Worm (Caenorhabditis elegans) whole organism, L3 larva: ENCODE results near the gene C12D8.9.

Experiments used
- R02D3.7 ChIP-seq: fragments of 150-350 bp; optimal IDR thresholded peaks from 2 replicates; lab custom pipeline; 2014; ENCODE audit warnings: missing biosample characterization, missing genetic modification characterization
- ZK546.5 ChIP-seq: sonication (generic microtip); optimal IDR thresholded peaks from 2 replicates; lab custom pipeline; 2017; ENCODE audit warnings: missing biosample characterization, missing genetic modification characterization
- aly-2 ChIP-seq: fragments of 150-350 bp; optimal IDR thresholded peaks from 2 replicates; lab custom pipeline; 2014; ENCODE audit warnings: missing biosample characterization, missing genetic modification characterization
- ama-1 ChIP-seq: fragments of 150-350 bp; optimal IDR thresholded peaks from 2 replicates; lab custom pipeline; 2018
- ceh-28 ChIP-seq: fragments of 150-350 bp; optimal IDR thresholded peaks from 2 replicates; lab custom pipeline; 2014; ENCODE audit warnings: missing biosample characterization, missing genetic modification reagents, missing genetic modification characterization
- ceh-82 ChIP-seq: fragments of 150-350 bp; optimal IDR thresholded peaks from 2 replicates; lab custom pipeline; 2014; ENCODE audit warnings: missing biosample characterization, missing genetic modification characterization
- ceh-9 ChIP-seq: sonication (generic microtip); optimal IDR thresholded peaks from 2 replicates; lab custom pipeline; 2018; ENCODE audit warnings: missing biosample characterization, missing genetic modification characterization
- daf-12 ChIP-seq: fragments of 150-350 bp; optimal IDR thresholded peaks from 2 replicates; lab custom pipeline; 2014; ENCODE audit warnings: missing biosample characterization, missing genetic modification reagents, missing genetic modification characterization
- elt-1 ChIP-seq: fragments of 150-350 bp; optimal IDR thresholded peaks from 2 replicates; lab custom pipeline; 2014; ENCODE audit warnings: missing biosample characterization, missing genetic modification characterization
- elt-2 ChIP-seq: sonication (generic microtip); optimal IDR thresholded peaks from 2 replicates; lab custom pipeline; 2016; ENCODE audit warnings: missing genetic modification reagents, mild to moderate bottlenecking, missing genetic modification characterization, missing compliant biosample characterization
- elt-3 ChIP-seq, 3 experiments: fragments of 150-350 bp in 1 of 3; sonication (generic microtip) in 2 of 3; optimal IDR thresholded peaks; 2 replicates in 2 of 3; 4 replicates in 1 of 3; lab custom pipeline; 2014 to 2017; ENCODE audit warnings: missing biosample characterization in 3 of 3, missing genetic modification characterization in 3 of 3
- eor-1 ChIP-seq, 2 experiments: fragments of 150-350 bp; optimal IDR thresholded peaks; 2 replicates each; lab custom pipeline; 2014 to 2018; ENCODE audit warnings: missing biosample characterization in 2 of 2, missing genetic modification characterization in 2 of 2
- fkh-2 ChIP-seq: fragments of 150-350 bp; optimal IDR thresholded peaks from 2 replicates; lab custom pipeline; 2014; ENCODE audit warnings: missing biosample characterization, missing genetic modification reagents, missing genetic modification characterization
- fos-1 ChIP-seq: fragments of 150-350 bp; optimal IDR thresholded peaks from 2 replicates; lab custom pipeline; 2014; ENCODE audit warnings: missing biosample characterization, missing genetic modification characterization
- hmg-11 ChIP-seq: sonication (generic microtip); optimal IDR thresholded peaks from 2 replicates; lab custom pipeline; 2016; ENCODE audit warnings: missing genetic modification characterization, missing compliant biosample characterization
- lin-39 ChIP-seq: fragments of 150-350 bp; optimal IDR thresholded peaks from 2 replicates; lab custom pipeline; 2018; ENCODE audit warnings: missing biosample characterization, missing genetic modification reagents, missing genetic modification characterization
- lsy-12 ChIP-seq: sonication (generic microtip); optimal IDR thresholded peaks from 2 replicates; lab custom pipeline; 2016; ENCODE audit warnings: mild to moderate bottlenecking, missing genetic modification characterization, missing compliant biosample characterization
- mdl-1 ChIP-seq: fragments of 150-350 bp; optimal IDR thresholded peaks from 2 replicates; lab custom pipeline; 2014; ENCODE audit warnings: missing biosample characterization, missing genetic modification characterization
- mml-1 ChIP-seq: fragments of 150-350 bp; sonication (generic microtip); optimal IDR thresholded peaks from 3 replicates; lab custom pipeline; 2014; ENCODE audit warnings: missing biosample characterization, missing genetic modification characterization
- nfya-1 ChIP-seq: sonication (generic microtip); optimal IDR thresholded peaks from 2 replicates; lab custom pipeline; 2017; ENCODE audit warnings: missing genetic modification characterization, mild to moderate bottlenecking, missing compliant biosample characterization, antibody characterized with exemption, moderate library complexity; ENCODE audit not compliant: insufficient read depth
- nhr-11 ChIP-seq: fragments of 150-350 bp; optimal IDR thresholded peaks from 2 replicates; lab custom pipeline; 2014; ENCODE audit warnings: missing biosample characterization, missing genetic modification characterization
- nhr-23 ChIP-seq: fragments of 150-350 bp; optimal IDR thresholded peaks from 2 replicates; lab custom pipeline; 2014; ENCODE audit warnings: missing biosample characterization, missing genetic modification reagents, missing genetic modification characterization
- nhr-237 ChIP-seq: fragments of 150-350 bp; optimal IDR thresholded peaks from 2 replicates; lab custom pipeline; 2014; ENCODE audit warnings: missing biosample characterization, missing genetic modification characterization
- nhr-25 ChIP-seq: sonication (generic microtip); optimal IDR thresholded peaks from 2 replicates; lab custom pipeline; 2017; ENCODE audit warnings: missing biosample characterization, missing genetic modification characterization
- nhr-28 ChIP-seq: fragments of 150-350 bp; optimal IDR thresholded peaks from 2 replicates; lab custom pipeline; 2014; ENCODE audit warnings: missing biosample characterization, missing genetic modification characterization
- nhr-43 ChIP-seq: sonication (generic microtip); optimal IDR thresholded peaks from 2 replicates; lab custom pipeline; 2016; ENCODE audit warnings: mild to moderate bottlenecking, missing genetic modification characterization, missing compliant biosample characterization; ENCODE audit not compliant: poor library complexity, severe bottlenecking
- nhr-76 ChIP-seq: fragments of 150-350 bp; sonication (generic microtip); optimal IDR thresholded peaks from 5 replicates; lab custom pipeline; 2014; ENCODE audit warnings: missing biosample characterization, missing genetic modification characterization
- pha-4 ChIP-seq: fragments of 150-350 bp; optimal IDR thresholded peaks from 2 replicates; lab custom pipeline; 2014; ENCODE audit warnings: missing biosample characterization, missing genetic modification reagents, missing genetic modification characterization
- pqm-1 ChIP-seq: fragments of 150-350 bp; optimal IDR thresholded peaks from 2 replicates; lab custom pipeline; 2017; ENCODE audit warnings: missing biosample characterization, missing genetic modification characterization, inconsistent platforms
- skn-1 ChIP-seq: fragments of 150-350 bp; optimal IDR thresholded peaks from 2 replicates; lab custom pipeline; 2014; ENCODE audit warnings: missing biosample characterization, missing genetic modification characterization
- snpc-4 ChIP-seq: fragments of 150-350 bp; optimal IDR thresholded peaks from 2 replicates; lab custom pipeline; 2014; ENCODE audit warnings: missing biosample characterization, missing genetic modification characterization
- tbx-2 ChIP-seq: sonication (generic microtip); optimal IDR thresholded peaks from 2 replicates; lab custom pipeline; 2016; ENCODE audit warnings: mild to moderate bottlenecking, missing genetic modification characterization, missing compliant biosample characterization
- unc-39 ChIP-seq: sonication (generic microtip); optimal IDR thresholded peaks from 4 replicates; lab custom pipeline; 2017; ENCODE audit warnings: missing biosample characterization, missing genetic modification characterization
- unc-62 ChIP-seq: fragments of 150-350 bp; sonication (generic microtip); optimal IDR thresholded peaks from 4 replicates; lab custom pipeline; 2014; ENCODE audit warnings: missing biosample characterization, missing genetic modification reagents, missing genetic modification characterization
- zag-1 ChIP-seq: fragments of 150-350 bp; optimal IDR thresholded peaks from 2 replicates; lab custom pipeline; 2014; ENCODE audit warnings: missing biosample characterization, missing genetic modification characterization
- ztf-11 ChIP-seq: fragments of 150-350 bp; optimal IDR thresholded peaks from 2 replicates; lab custom pipeline; 2014; ENCODE audit warnings: missing biosample characterization, missing genetic modification characterization
- ztf-4 ChIP-seq: fragments of 150-350 bp; optimal IDR thresholded peaks from 2 replicates; lab custom pipeline; 2014; ENCODE audit warnings: missing biosample characterization, missing genetic modification characterization

Gene C12D8.9

ce11 chrV:10216724-10217123 is 26.3 kb downstream of the C12D8.9 start, which contains the start of gene ZK856.14:
Gene ZK856.14, plus strand, starts transcription at chrV:10217024.
- TF ChIP-seq nfya-1 (tag; lab: Kevin White, UChicago) = no peak
- TF ChIP-seq pqm-1 = no peak
- TF ChIP-seq skn-1 (tag; lab: Kevin White, UChicago) = no peak
- no peak for TF ChIP-seq tbx-2
- no peak for TF ChIP-seq unc-39 (tag; lab: Kevin White, UChicago)
- TF ChIP-seq mdl-1 (tag; lab: Kevin White, UChicago) = no peak
- TF ChIP-seq zag-1 (tag; lab: Kevin White, UChicago) = no peak
- no peak for TF ChIP-seq unc-62 (GFP tag; lab: Kevin White, UChicago)
- TF ChIP-seq snpc-4 (tag; lab: Kevin White, UChicago) = no peak
- no peak for TF ChIP-seq ceh-9
- TF ChIP-seq eor-1 (tag; optimal IDR thresholded peaks at IDR 0.05; lab: Kevin White, UChicago) = no peak
- no peak for TF ChIP-seq pha-4
- no peak for TF ChIP-seq ceh-82 (tag; lab: Kevin White, UChicago)
- no peak for TF ChIP-seq nhr-25 (tag; lab: Kevin White, UChicago)
- TF ChIP-seq aly-2 (tag; lab: Kevin White, UChicago) = no peak
- TF ChIP-seq lsy-12 (tag; lab: Kevin White, UChicago) = no peak
- no peak for TF ChIP-seq ama-1 (lab: Kevin White, UChicago)
- TF ChIP-seq elt-1 = no peak
- no peak for TF ChIP-seq ZK546.5
- no peak for TF ChIP-seq nhr-23 (tag; lab: Kevin White, UChicago)

DNA sequence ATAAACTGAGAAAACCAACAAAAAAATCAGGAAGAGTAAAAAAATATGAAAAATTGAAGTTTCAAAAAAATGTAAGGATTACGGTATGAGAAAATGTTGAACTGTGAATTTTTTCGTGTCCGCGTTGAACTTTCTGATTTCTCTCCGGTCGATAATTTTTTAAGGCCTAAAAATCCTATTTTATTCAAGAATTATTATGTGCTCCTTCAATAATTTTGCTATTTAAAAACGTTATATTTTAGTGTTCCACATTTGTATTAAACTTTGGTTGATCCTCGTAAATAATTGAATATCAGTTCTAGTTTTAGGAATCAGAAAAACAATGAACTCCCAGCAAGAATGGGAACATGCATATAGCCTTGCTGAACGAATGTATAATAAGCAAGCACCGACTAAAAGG is 30.4 kb downstream of the C12D8.9 start, which contains the start of gene hpo-40:
TSS of gene hpo-40 (plus strand) at position 301 of the 400 bp plus-strand sequence.
- no peak for TF ChIP-seq lsy-12 (tag; lab: Kevin White, UChicago)
- TF ChIP-seq elt-1 = no peak
- TF ChIP-seq elt-3 (tag; optimal IDR thresholded peaks at IDR 0.05; lab: Kevin White, UChicago) = no peak
- TF ChIP-seq unc-39 (tag; lab: Kevin White, UChicago) = no peak
- no peak for TF ChIP-seq hmg-11 (tag; lab: Kevin White, UChicago)
- no peak for TF ChIP-seq fkh-2 (tag; lab: Kevin White, UChicago)
- no peak for TF ChIP-seq skn-1 (tag; lab: Kevin White, UChicago)
- TF ChIP-seq snpc-4 (tag; lab: Kevin White, UChicago) = no peak
- TF ChIP-seq zag-1 (tag; lab: Kevin White, UChicago) = no peak
- no peak for TF ChIP-seq lin-39
- TF ChIP-seq mdl-1 (tag; lab: Kevin White, UChicago) = no peak
- no peak for TF ChIP-seq mml-1

DNA sequence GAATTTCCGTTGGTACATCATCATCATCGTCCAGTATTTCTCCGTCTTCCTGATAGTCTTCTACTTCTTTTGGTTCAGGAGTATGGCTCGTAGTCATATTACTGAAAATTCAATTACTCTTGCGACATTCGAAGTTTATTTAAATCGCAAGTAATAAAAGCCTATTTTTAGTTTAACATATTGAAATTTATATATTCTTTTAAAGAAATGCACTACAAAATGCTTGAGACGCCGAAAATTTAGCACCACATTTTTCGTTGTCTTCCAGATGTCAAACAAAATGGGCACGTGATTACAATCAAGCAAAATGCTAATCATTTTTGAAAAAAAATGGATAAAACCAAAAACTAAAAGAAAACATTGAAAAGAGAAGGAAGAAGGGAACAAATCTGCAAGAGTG is 31.0 kb downstream of the C12D8.9 start, which contains the start of gene zhit-3:
TSS of gene zhit-3 (minus strand) at position 101 of the 400 bp plus-strand sequence.
- TF ChIP-seq fkh-2 (tag; lab: Kevin White, UChicago) = no peak
- no peak for TF ChIP-seq ama-1 (lab: Kevin White, UChicago)
- no peak for TF ChIP-seq nhr-237 (tag; lab: Kevin White, UChicago)
- TF ChIP-seq nhr-76 (tag; lab: Kevin White, UChicago) = no peak
- no peak for TF ChIP-seq nhr-28
- no peak for TF ChIP-seq nhr-23 (tag; lab: Kevin White, UChicago)
- no peak for TF ChIP-seq snpc-4 (tag; lab: Kevin White, UChicago)
- TF ChIP-seq ztf-4 = no peak
- no peak for TF ChIP-seq fos-1 (tag; lab: Kevin White, UChicago)
- TF ChIP-seq mml-1 = no peak
- no peak for TF ChIP-seq zag-1 (tag; lab: Kevin White, UChicago)
- no peak for TF ChIP-seq nhr-11
- no peak for TF ChIP-seq unc-62 (GFP tag; lab: Kevin White, UChicago)
- no peak for TF ChIP-seq nhr-43
- TF ChIP-seq ceh-9 = no peak
- no peak for TF ChIP-seq pha-4

DNA sequence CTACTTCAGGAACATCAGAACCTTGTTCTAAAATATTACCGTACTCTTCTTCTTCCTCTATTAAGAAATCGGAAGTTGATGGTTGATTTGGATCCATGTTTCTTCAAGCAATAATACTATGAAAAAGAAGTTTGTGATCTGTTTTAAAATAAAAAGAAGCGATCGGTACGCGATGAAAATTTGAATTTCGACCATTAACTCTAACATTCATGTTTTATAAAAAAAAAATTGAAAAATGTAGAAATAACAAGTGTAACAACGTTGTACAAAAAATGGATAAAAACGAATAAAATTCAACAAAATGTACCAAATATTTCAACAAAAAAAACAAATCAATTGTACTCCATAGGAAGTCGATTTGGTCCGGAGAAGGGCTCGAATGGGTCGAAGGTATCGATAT is 32.8 kb downstream of the C12D8.9 start, which contains the start of gene tftc-3:
TSS of gene tftc-3 (minus strand) at position 101 of the 400 bp plus-strand sequence.
- TF ChIP-seq ztf-11 (tag; lab: Kevin White, UChicago) (no peak), nhr-11 (no peak), nhr-76 (tag; lab: Kevin White, UChicago) (no peak), ama-1 (lab: Kevin White, UChicago) (no peak), pqm-1 (no peak), ceh-28 (tag; lab: Kevin White, UChicago) (no peak), R02D3.7 (no peak), unc-39 (tag; lab: Kevin White, UChicago) (no peak), elt-2 (tag; lab: Kevin White, UChicago) (no peak), daf-12 (tag; lab: Kevin White, UChicago) (no peak), lsy-12 (tag; lab: Kevin White, UChicago) (no peak), fkh-2 (tag; lab: Kevin White, UChicago) (no peak)
